Fruit fly (Drosophila melanogaster): Measurements from ENCODE around the gene dome.

The dome gene

dm6 chrX:19692951-19693698 is 9.8 kb upstream of the dome start, which contains the start of gene Mer:
Gene Mer (minus strand): TSS chrX:19693500.
- TF ChIP-seq noc (tag; optimal IDR thresholded peaks at IDR 0.05): peak; percentile 77

dm6 chrX:19690050-19690449 is 6.7 kb upstream of the dome start:
- TF ChIP-seq noc (tag; optimal IDR thresholded peaks at IDR 0.05): no peak

- no peak for TF ChIP-seq noc (tag; optimal IDR thresholded peaks at IDR 0.05)
Measured at dm6 chrX:19688848-19689247, 5.5 kb upstream of the dome start, which contains the start of gene CG14227. Gene CG14227 (minus strand): TSS chrX:19688948.

dm6 chrX:19684048-19684447 is 730 bp upstream of the dome start:
- TF ChIP-seq noc (tag; optimal IDR thresholded peaks at IDR 0.05): no peak

- TF ChIP-seq noc (tag; optimal IDR thresholded peaks at IDR 0.05): no peak
Measured at dm6 chrX:19679207-19679606, 4.1 kb downstream of the dome start.

dm6 chrX:19675662-19676061 is 7.7 kb downstream of the dome start, which contains the start of gene et:
Gene et (minus strand): TSS chrX:19675891.
- no peak for TF ChIP-seq noc (tag; optimal IDR thresholded peaks at IDR 0.05)

- TF ChIP-seq noc (tag; optimal IDR thresholded peaks at IDR 0.05): peak; percentile 99
Measured at dm6 chrX:19668405-19668804, 14.9 kb downstream of the dome start.

dm6 chrX:19667444-19668104 is 15.7 kb downstream of the dome start:
- no peak for TF ChIP-seq noc (tag; optimal IDR thresholded peaks at IDR 0.05)

dm6 chrX:19666991-19667409 is 16.3 kb downstream of the dome start, which contains the start of gene Zw:
Gene Zw (plus strand): TSS chrX:19667252.
- peak; percentile 26 for TF ChIP-seq noc (tag; optimal IDR thresholded peaks at IDR 0.05)

dm6 chrX:19665684-19666141 is 17.6 kb downstream of the dome start:
- peak; percentile 30 for TF ChIP-seq noc (tag; optimal IDR thresholded peaks at IDR 0.05)

- no peak for TF ChIP-seq noc (tag; optimal IDR thresholded peaks at IDR 0.05)
Measured at dm6 chrX:19663859-19664728, 19.2 kb downstream of the dome start, which contains the start of the genes CG14223 and Ssu72. Gene CG14223 (minus strand): TSS chrX:19663971. Gene Ssu72 (plus strand): TSS chrX:19664561.

- no peak for TF ChIP-seq noc (tag; optimal IDR thresholded peaks at IDR 0.05)
Measured at dm6 chrX:19663196-19663858, 20.0 kb downstream of the dome start.

- no peak for TF ChIP-seq noc (tag; optimal IDR thresholded peaks at IDR 0.05)
Measured at dm6 chrX:19662583-19663195, 20.6 kb downstream of the dome start.

- no peak for TF ChIP-seq noc (tag; optimal IDR thresholded peaks at IDR 0.05)
Measured at dm6 chrX:19651757-19652419, 31.4 kb downstream of the dome start, which contains the start of the genes Ranbp21 and Elys. Gene Ranbp21 (minus strand): TSS chrX:19652269. Gene Elys (plus strand): TSS chrX:19652305.

All from whole organism, larva.